Fruit fly (Drosophila melanogaster) whole organism: ENCODE measurements around the gene CG43348.

ENCODE experiments used
- Dll ChIP-seq: fragments of >200 bp; optimal IDR thresholded peaks from 2 replicates; lab custom pipeline; 2017
- psq ChIP-seq: fragments of >200 bp; optimal IDR thresholded peaks from 2 replicates; lab custom pipeline; 2017

dm6 chr2L:1211528-1211927, 12.3 kb downstream of the CG43348 start:
- TF ChIP-seq psq (lab: Kevin White, UChicago): no peak
- TF ChIP-seq Dll (lab: Kevin White, UChicago): no peak
